Worm (Caenorhabditis elegans) whole organism, mixed stage, embryonic: ENCODE measurements around the gene Y70G10A.3.

Experiments
- M03D4.4 ChIP-seq: sonication (generic microtip); optimal IDR thresholded peaks from 2 replicates; lab custom pipeline; 2017; ENCODE audit warnings: mild to moderate bottlenecking, missing genetic modification characterization, missing compliant biosample characterization
- bed-3 ChIP-seq: fragments of 200-800 bp; sonication (Bioruptor generic); optimal IDR thresholded peaks from 3 replicates; lab custom pipeline; 2018; ENCODE audit warnings: mild to moderate bottlenecking, missing genetic modification characterization, moderate library complexity, missing compliant biosample characterization
- blmp-1 ChIP-seq: fragments of 150-350 bp; optimal IDR thresholded peaks from 2 replicates; lab custom pipeline; 2014; ENCODE audit warnings: missing biosample characterization, missing genetic modification characterization
- ceh-39 ChIP-seq: fragments of 150-350 bp; optimal IDR thresholded peaks from 2 replicates; lab custom pipeline; 2014; ENCODE audit warnings: missing biosample characterization, missing genetic modification characterization
- ceh-43 ChIP-seq: fragments of 200-800 bp; sonication (Bioruptor generic); optimal IDR thresholded peaks from 2 replicates; lab custom pipeline; 2018; ENCODE audit warnings: mild to moderate bottlenecking, missing genetic modification characterization, moderate library complexity, missing compliant biosample characterization
- ceh-83 ChIP-seq: fragments of 200-800 bp; sonication (Bioruptor generic); optimal IDR thresholded peaks from 2 replicates; lab custom pipeline; 2018; ENCODE audit warnings: mild to moderate bottlenecking, missing genetic modification characterization, missing compliant biosample characterization
- ces-1 ChIP-seq: fragments of 150-350 bp; optimal IDR thresholded peaks from 2 replicates; lab custom pipeline; 2014; ENCODE audit warnings: missing biosample characterization, missing genetic modification reagents, missing genetic modification characterization
- drap-1 ChIP-seq: fragments of 200-800 bp; sonication (Bioruptor generic); optimal IDR thresholded peaks from 3 replicates; lab custom pipeline; 2018; ENCODE audit warnings: mild to moderate bottlenecking, missing genetic modification characterization, missing compliant biosample characterization
- elt-1 ChIP-seq: sonication (generic microtip); optimal IDR thresholded peaks from 2 replicates; lab custom pipeline; 2017; ENCODE audit warnings: missing genetic modification characterization, mild to moderate bottlenecking, missing compliant biosample characterization, antibody characterized with exemption, moderate library complexity, borderline replicate concordance; ENCODE audit not compliant: insufficient read depth
- ham-2 ChIP-seq: fragments of 200-800 bp; sonication (Bioruptor generic); optimal IDR thresholded peaks from 2 replicates; lab custom pipeline; 2018; ENCODE audit warnings: mild to moderate bottlenecking, missing genetic modification characterization, missing compliant biosample characterization
- hlh-1 ChIP-seq: fragments of 150-350 bp; optimal IDR thresholded peaks from 2 replicates; lab custom pipeline; 2014; ENCODE audit warnings: missing biosample characterization, missing genetic modification reagents, missing genetic modification characterization
- lin-13 ChIP-seq: fragments of 150-350 bp; optimal IDR thresholded peaks from 2 replicates; lab custom pipeline; 2014; ENCODE audit warnings: missing biosample characterization, missing genetic modification characterization
- lin-32 ChIP-seq: fragments of 200-800 bp; sonication (Bioruptor generic); optimal IDR thresholded peaks from 2 replicates; lab custom pipeline; 2018; ENCODE audit warnings: mild to moderate bottlenecking, missing genetic modification characterization, missing compliant biosample characterization
- lsy-2 ChIP-seq: fragments of 150-350 bp; optimal IDR thresholded peaks from 2 replicates; lab custom pipeline; 2014; ENCODE audit warnings: missing biosample characterization, missing genetic modification characterization
- mab-5 ChIP-seq: fragments of 150-350 bp; optimal IDR thresholded peaks from 2 replicates; lab custom pipeline; 2014; ENCODE audit warnings: missing biosample characterization, missing genetic modification characterization
- mep-1 ChIP-seq: fragments of 150-350 bp; optimal IDR thresholded peaks from 2 replicates; lab custom pipeline; 2017; ENCODE audit warnings: missing biosample characterization, missing genetic modification reagents, missing genetic modification characterization, inconsistent platforms
- mls-2 ChIP-seq: sonication (generic microtip); optimal IDR thresholded peaks from 2 replicates; lab custom pipeline; 2016; ENCODE audit warnings: mild to moderate bottlenecking, missing genetic modification characterization, moderate library complexity, missing compliant biosample characterization
- nhr-12 ChIP-seq: fragments of 150-350 bp; optimal IDR thresholded peaks from 2 replicates; lab custom pipeline; 2014; ENCODE audit warnings: missing biosample characterization, missing genetic modification characterization
- nhr-2 ChIP-seq: fragments of 150-350 bp; optimal IDR thresholded peaks from 2 replicates; lab custom pipeline; 2014; ENCODE audit warnings: missing biosample characterization, missing genetic modification characterization
- nhr-237 ChIP-seq: fragments of 150-350 bp; optimal IDR thresholded peaks from 2 replicates; lab custom pipeline; 2014; ENCODE audit warnings: missing biosample characterization, missing genetic modification characterization
- nhr-28 ChIP-seq: fragments of 150-350 bp; optimal IDR thresholded peaks from 2 replicates; lab custom pipeline; 2014; ENCODE audit warnings: missing biosample characterization, missing genetic modification characterization
- pha-4 ChIP-seq: fragments of 150-350 bp; optimal IDR thresholded peaks from 2 replicates; lab custom pipeline; 2018; ENCODE audit warnings: missing biosample characterization, missing genetic modification reagents, missing genetic modification characterization
- sem-2 ChIP-seq: fragments of 200-800 bp; sonication (Bioruptor generic); optimal IDR thresholded peaks from 2 replicates; lab custom pipeline; 2018; ENCODE audit warnings: mild to moderate bottlenecking, missing genetic modification characterization, missing compliant biosample characterization
- snpc-4 ChIP-seq: fragments of 150-350 bp; optimal IDR thresholded peaks from 2 replicates; lab custom pipeline; 2014; ENCODE audit warnings: missing biosample characterization, missing genetic modification characterization
- sptf-1 ChIP-seq: sonication (generic microtip); optimal IDR thresholded peaks from 2 replicates; lab custom pipeline; 2017; ENCODE audit warnings: mild to moderate bottlenecking, missing genetic modification characterization, moderate library complexity, missing compliant biosample characterization
- tbx-8 ChIP-seq: fragments of 200-800 bp; sonication (Bioruptor generic); optimal IDR thresholded peaks from 2 replicates; lab custom pipeline; 2018; ENCODE audit warnings: mild to moderate bottlenecking, missing genetic modification characterization, moderate library complexity, missing compliant biosample characterization
- unc-120 ChIP-seq: sonication (generic microtip); optimal IDR thresholded peaks from 2 replicates; lab custom pipeline; 2017; ENCODE audit warnings: missing genetic modification characterization, missing compliant biosample characterization; ENCODE audit not compliant: poor library complexity, severe bottlenecking
- unc-39 ChIP-seq: fragments of 150-350 bp; optimal IDR thresholded peaks from 2 replicates; lab custom pipeline; 2014; ENCODE audit warnings: missing biosample characterization, missing genetic modification characterization
- zip-8 ChIP-seq: fragments of 150-350 bp; optimal IDR thresholded peaks from 2 replicates; lab custom pipeline; 2014; ENCODE audit warnings: missing biosample characterization, missing genetic modification characterization
- ztf-11 ChIP-seq: fragments of 150-350 bp; optimal IDR thresholded peaks from 2 replicates; lab custom pipeline; 2014; ENCODE audit warnings: missing biosample characterization, missing genetic modification characterization

The Y70G10A.3 gene

ce11 chrIII:10285623-10286022 lies 46.7 kb downstream of the Y70G10A.3 start, which contains the start of gene K10G9.2:
Gene K10G9.2 (plus strand): TSS chrIII:10285923.
- no peak for TF ChIP-seq unc-120 (tag; lab: Kevin White, UChicago)
- TF ChIP-seq blmp-1 (tag; lab: Kevin White, UChicago): no peak
- TF ChIP-seq zip-8: no peak
- no peak for TF ChIP-seq sptf-1
- TF ChIP-seq drap-1 (GFP tag; lab: Kevin White, UChicago): no peak
- no peak for TF ChIP-seq ham-2 (GFP tag; lab: Kevin White, UChicago)
- no peak for TF ChIP-seq mls-2 (tag; lab: Kevin White, UChicago)
- TF ChIP-seq bed-3: no peak
- TF ChIP-seq mep-1: no peak
- no peak for TF ChIP-seq unc-39
- TF ChIP-seq ceh-39 (tag; lab: Kevin White, UChicago): no peak
- no peak for TF ChIP-seq nhr-237 (tag; lab: Kevin White, UChicago)
- TF ChIP-seq lsy-2: no peak
- TF ChIP-seq snpc-4: no peak
- TF ChIP-seq ceh-83 (GFP tag; lab: Kevin White, UChicago): no peak

ce11 chrIII:10289790-10290189 lies 50.9 kb downstream of the Y70G10A.3 start:
- no peak for TF ChIP-seq sptf-1
- no peak for TF ChIP-seq lin-32 (GFP tag; lab: Kevin White, UChicago)
- TF ChIP-seq mab-5 (tag; lab: Kevin White, UChicago): no peak
- no peak for TF ChIP-seq blmp-1 (tag; lab: Kevin White, UChicago)
- TF ChIP-seq unc-120 (tag; lab: Kevin White, UChicago): no peak
- no peak for TF ChIP-seq ceh-39 (tag; lab: Kevin White, UChicago)

- TF ChIP-seq mls-2 (tag; lab: Kevin White, UChicago): no peak
- no peak for TF ChIP-seq ces-1 (GFP tag; lab: Kevin White, UChicago)
- TF ChIP-seq ceh-39 (tag; lab: Kevin White, UChicago): no peak
- no peak for TF ChIP-seq mep-1
- no peak for TF ChIP-seq M03D4.4 (tag; lab: Kevin White, UChicago)
- no peak for TF ChIP-seq ceh-83 (GFP tag; lab: Kevin White, UChicago)
- no peak for TF ChIP-seq lin-13 (tag; lab: Kevin White, UChicago)
- no peak for TF ChIP-seq ceh-43 (GFP tag; lab: Kevin White, UChicago)
- TF ChIP-seq snpc-4: no peak
Observed at ce11 chrIII:10290541-10290940, 51.6 kb downstream of the Y70G10A.3 start.

- TF ChIP-seq nhr-12 (tag; lab: Kevin White, UChicago) (no peak), mls-2 (tag; lab: Kevin White, UChicago) (no peak), ceh-83 (GFP tag; lab: Kevin White, UChicago) (no peak), elt-1 (tag; lab: Kevin White, UChicago) (no peak), nhr-28 (tag; lab: Kevin White, UChicago) (no peak), ztf-11 (no peak), nhr-2 (tag; lab: Kevin White, UChicago) (no peak), unc-120 (tag; lab: Kevin White, UChicago) (no peak), ces-1 (GFP tag; lab: Kevin White, UChicago) (no peak), sptf-1 (no peak), ceh-39 (tag; lab: Kevin White, UChicago) (no peak), mab-5 (tag; lab: Kevin White, UChicago) (no peak)
Observed at ce11 chrIII:10293362-10293761, 54.5 kb downstream of the Y70G10A.3 start.

ce11 chrIII:10293946-10294345 lies 55.0 kb downstream of the Y70G10A.3 start:
- TF ChIP-seq zip-8 (no peak), ceh-83 (GFP tag; lab: Kevin White, UChicago) (no peak), ceh-39 (tag; lab: Kevin White, UChicago) (no peak), pha-4 (tag; lab: Kevin White, UChicago) (no peak), unc-120 (tag; lab: Kevin White, UChicago) (no peak), blmp-1 (tag; lab: Kevin White, UChicago) (no peak), tbx-8 (no peak), sem-2 (GFP tag; lab: Kevin White, UChicago) (no peak), unc-39 (no peak), M03D4.4 (tag; lab: Kevin White, UChicago) (no peak), lsy-2 (no peak), hlh-1 (tag; lab: Kevin White, UChicago) (no peak), mab-5 (tag; lab: Kevin White, UChicago) (no peak), mls-2 (tag; lab: Kevin White, UChicago) (no peak), sptf-1 (no peak), mep-1 (no peak), bed-3 (no peak)
